Worm (Caenorhabditis elegans): ENCODE results near the gene idpp-16.

ce11 chrV:11650720-11651119 is 44.4 kb upstream of the idpp-16 start, which contains the start of gene zip-10:
- TF ChIP-seq nhr-47 (tag; optimal IDR thresholded peaks at IDR 0.05) (no peak), unc-62 (GFP tag; optimal IDR thresholded peaks at IDR 0.05) (no peak), unc-30 (tag; optimal IDR thresholded peaks at IDR 0.05) (no peak), snpc-4 (tag; optimal IDR thresholded peaks at IDR 0.05) (no peak)

Measured in whole organism, L1 larva.